Worm (Caenorhabditis elegans): Measurements from ENCODE around the gene dhrs-4.

DNA sequence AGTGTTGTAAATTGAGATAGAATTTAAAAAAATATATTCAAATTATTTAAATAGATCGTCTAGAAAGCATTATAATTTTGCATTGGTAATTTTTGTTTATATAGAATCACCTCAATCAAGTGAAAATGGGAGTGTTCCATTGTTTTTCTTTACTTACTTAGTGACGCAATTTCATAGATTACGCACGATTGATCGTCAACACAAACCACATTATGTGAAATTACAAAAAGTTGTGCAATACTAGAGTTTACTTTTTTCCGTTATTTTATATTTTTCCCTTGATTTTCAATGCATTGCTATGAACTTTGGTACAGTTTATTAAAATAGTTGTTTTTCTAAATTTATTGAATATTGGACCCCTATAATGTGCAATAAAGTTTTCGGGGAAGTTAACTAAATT lies 17.0 kb downstream of the dhrs-4 start, which contains the start of gene T16G1.5:
- TF ChIP-seq nhr-11 (tag; optimal IDR thresholded peaks at IDR 0.05), result no peak
- TF ChIP-seq F13H6.1 (tag; optimal IDR thresholded peaks at IDR 0.05), result no peak
- no peak for TF ChIP-seq nfya-1 (tag; optimal IDR thresholded peaks at IDR 0.05)

Measured in whole organism, late embryonic.